Worm (Caenorhabditis elegans) whole organism, L4/young adult: ENCODE measurements around the gene R09A8.1.

Experiments
- W03F9.2 ChIP-seq: fragments of 150-350 bp; optimal IDR thresholded peaks from 2 replicates; lab custom pipeline; 2014; ENCODE audit warnings: missing biosample characterization, missing genetic modification characterization
- dao-5 ChIP-seq: sonication (generic microtip); optimal IDR thresholded peaks from 2 replicates; lab custom pipeline; 2016; ENCODE audit warnings: missing genotype, missing genetic modification characterization, moderate library complexity, missing compliant biosample characterization

ce11 chrX:12642952-12643351 is 29.4 kb downstream of the R09A8.1 start:
- TF ChIP-seq dao-5 (tag; lab: Kevin White, UChicago), result no peak
- TF ChIP-seq W03F9.2 (tag; lab: Kevin White, UChicago), result no peak
